Worm (Caenorhabditis elegans): ENCODE results near the gene T20B3.14.
A peak's percentile ranks its signal among the peaks of the same experiment; 100 is the strongest.

DNA sequence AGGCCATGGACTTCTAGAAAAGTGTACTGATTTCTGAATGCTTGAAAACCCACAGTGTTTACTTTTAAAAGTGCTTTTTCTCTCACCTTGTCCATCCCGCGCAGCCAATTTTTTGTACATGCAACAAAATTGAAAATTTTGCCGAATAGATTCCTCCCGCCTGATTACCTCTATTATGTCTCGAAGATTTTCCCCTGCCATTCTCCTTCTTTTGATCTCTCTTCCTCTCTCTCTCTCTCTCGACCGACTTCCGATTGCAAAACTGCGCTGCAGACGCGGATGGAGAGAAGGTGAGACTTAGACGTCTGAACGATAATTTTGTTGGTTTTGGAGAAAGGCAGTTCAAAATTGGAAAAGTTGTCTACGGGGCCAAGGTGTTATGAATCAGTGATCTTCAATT, 46.7 kb downstream of the T20B3.14 start:
- TF ChIP-seq lin-39 (tag; optimal IDR thresholded peaks at IDR 0.05), result no peak
- no peak for TF ChIP-seq ama-1 (optimal IDR thresholded peaks at IDR 0.05)
- TF ChIP-seq aly-2 (tag; optimal IDR thresholded peaks at IDR 0.05), result no peak
- peak; percentile 91 for TF ChIP-seq blmp-1 (tag; optimal IDR thresholded peaks at IDR 0.05)
- TF ChIP-seq ztf-4 (tag; optimal IDR thresholded peaks at IDR 0.05), result no peak
- TF ChIP-seq nhr-237 (tag; optimal IDR thresholded peaks at IDR 0.05), result no peak
- no peak for TF ChIP-seq alr-1 (tag; optimal IDR thresholded peaks at IDR 0.05; ENCODE audit: borderline replicate concordance)
- TF ChIP-seq F16B12.6 (tag; optimal IDR thresholded peaks at IDR 0.05), result no peak
- TF ChIP-seq unc-62 (GFP tag; optimal IDR thresholded peaks at IDR 0.05), result no peak
- no peak for TF ChIP-seq lsy-2 (tag; optimal IDR thresholded peaks at IDR 0.05)
- no peak for TF ChIP-seq lin-35 (GFP tag; optimal IDR thresholded peaks at IDR 0.05)
- TF ChIP-seq snpc-4 (tag; optimal IDR thresholded peaks at IDR 0.05), result no peak
